Fruit fly (Drosophila melanogaster) whole organism, embryonic: ENCODE measurements around the gene sosie.

Experiments used
- Ada2b ChIP-seq: fragments of 200-800 bp; sonication (Bioruptor generic); IDR thresholded peaks from 2 replicates; pipeline ENCODE4 v1.3.6; 2022; ENCODE audit warnings: missing biosample characterization, missing genetic modification characterization
- Atf6 ChIP-seq: fragments of 200-800 bp; sonication (Bioruptor generic); IDR thresholded peaks from 2 replicates; pipeline ENCODE4 v1.3.6; 2022; ENCODE audit warnings: missing biosample characterization, missing genetic modification characterization
- BtbVII ChIP-seq: fragments of 200-800 bp; sonication (Bioruptor generic); optimal IDR thresholded peaks from 3 replicates; lab custom pipeline; 2017; ENCODE audit warnings: missing biosample characterization, mild to moderate bottlenecking, missing genetic modification characterization
- CG10366 ChIP-seq: fragments of 200-800 bp; sonication (Bioruptor generic); IDR thresholded peaks from 2 replicates; pipeline ENCODE4 v1.3.6; 2022; ENCODE audit warnings: missing biosample characterization, missing genetic modification characterization
- CG12104 ChIP-seq: fragments of 200-800 bp; sonication (Bioruptor generic); optimal IDR thresholded peaks from 3 replicates; lab custom pipeline; 2016; ENCODE audit warnings: missing biosample characterization, missing genetic modification characterization
- CG12744 ChIP-seq: fragments of 200-800 bp; sonication (Bioruptor generic); optimal IDR thresholded peaks from 2 replicates; lab custom pipeline; 2016; ENCODE audit warnings: missing biosample characterization, missing genetic modification characterization
- CG13894 ChIP-seq: fragments of 200-800 bp; sonication (Bioruptor generic); optimal IDR thresholded peaks from 3 replicates; lab custom pipeline; 2018; ENCODE audit warnings: missing biosample characterization, mild to moderate bottlenecking, missing genetic modification characterization, moderate library complexity
- CG1529 ChIP-seq: fragments of 200-800 bp; sonication (Bioruptor generic); optimal IDR thresholded peaks from 3 replicates; lab custom pipeline; 2018; ENCODE audit warnings: missing biosample characterization, missing genetic modification characterization
- CG15479 ChIP-seq: fragments of 200-800 bp; sonication (Bioruptor generic); optimal IDR thresholded peaks from 3 replicates; lab custom pipeline; 2019; ENCODE audit warnings: missing biosample characterization, mild to moderate bottlenecking, missing genetic modification characterization, moderate library complexity
- CG17359 ChIP-seq: fragments of 200-800 bp; sonication (Bioruptor generic); optimal IDR thresholded peaks from 3 replicates; lab custom pipeline; 2018; ENCODE audit warnings: missing biosample characterization, mild to moderate bottlenecking, missing genetic modification characterization, moderate library complexity
- CG18599 ChIP-seq: fragments of 200-800 bp; sonication (Bioruptor generic); optimal IDR thresholded peaks from 3 replicates; lab custom pipeline; 2017; ENCODE audit warnings: missing biosample characterization, missing genetic modification characterization, mild to moderate bottlenecking, moderate library complexity, missing genetic modification reagents
- CG32532 ChIP-seq: fragments of 200-800 bp; sonication (Bioruptor generic); IDR thresholded peaks from 2 replicates; pipeline ENCODE4 v1.3.6; 2022; ENCODE audit warnings: missing biosample characterization, missing genetic modification characterization
- CG33213 ChIP-seq: fragments of 200-800 bp; sonication (Bioruptor generic); optimal IDR thresholded peaks from 3 replicates; lab custom pipeline; 2016; ENCODE audit warnings: missing biosample characterization, missing genetic modification characterization
- CG6765 ChIP-seq: fragments of 200-800 bp; sonication (Bioruptor generic); optimal IDR thresholded peaks from 3 replicates; lab custom pipeline; 2017; ENCODE audit warnings: missing biosample characterization, mild to moderate bottlenecking, missing genetic modification characterization
- CG9797 ChIP-seq: fragments of 200-800 bp; sonication (Bioruptor generic); optimal IDR thresholded peaks from 3 replicates; lab custom pipeline; 2018; ENCODE audit warnings: missing biosample characterization, mild to moderate bottlenecking, missing genetic modification characterization
- Doc2 ChIP-seq: fragments of 200-800 bp; sonication (Bioruptor generic); IDR thresholded peaks from 2 replicates; pipeline ENCODE4 v1.3.6; 2022; ENCODE audit warnings: missing biosample characterization, missing genetic modification characterization
- E2f1 ChIP-seq: fragments of 200-800 bp; sonication (Bioruptor generic); IDR thresholded peaks from 2 replicates; pipeline ENCODE4 v1.3.6; 2022; ENCODE audit warnings: missing biosample characterization, missing genetic modification characterization
- Fer2 ChIP-seq: fragments of 200-800 bp; sonication (Bioruptor generic); optimal IDR thresholded peaks from 2 replicates; lab custom pipeline; 2018; ENCODE audit warnings: missing biosample characterization, mild to moderate bottlenecking, missing genetic modification characterization, moderate library complexity
- Gsc ChIP-seq: fragments of 200-800 bp; sonication (Bioruptor generic); IDR thresholded peaks from 2 replicates; pipeline ENCODE4 v1.3.6; 2022; ENCODE audit warnings: missing biosample characterization, missing genetic modification characterization
- Gug ChIP-seq: fragments of 200-800 bp; sonication (Bioruptor generic); IDR thresholded peaks from 4 replicates; pipeline ENCODE4 v1.3.6; 2022; ENCODE audit warnings: missing biosample characterization, missing genetic modification characterization
- HmgZ ChIP-seq: fragments of 200-800 bp; sonication (Bioruptor generic); optimal IDR thresholded peaks from 2 replicates; lab custom pipeline; 2018; ENCODE audit warnings: missing biosample characterization, mild to moderate bottlenecking, missing genetic modification characterization
- MTF-1 ChIP-seq: fragments of 200-800 bp; sonication (Bioruptor generic); optimal IDR thresholded peaks from 2 replicates; lab custom pipeline; 2018; ENCODE audit warnings: missing biosample characterization, mild to moderate bottlenecking, missing genetic modification characterization, borderline replicate concordance
- Nf-YC ChIP-seq: fragments of 200-800 bp; optimal IDR thresholded peaks from 3 replicates; lab custom pipeline; 2019; ENCODE audit warnings: missing biosample characterization, mild to moderate bottlenecking, missing genetic modification characterization, moderate library complexity
- Rfx ChIP-seq: fragments of 200-800 bp; sonication (Bioruptor generic); IDR thresholded peaks from 2 replicates; pipeline ENCODE4 v1.3.6; 2022; ENCODE audit warnings: missing biosample characterization, missing genetic modification characterization
- Sox100B ChIP-seq: fragments of 200-800 bp; sonication (Bioruptor generic); optimal IDR thresholded peaks from 3 replicates; lab custom pipeline; 2018; ENCODE audit warnings: missing biosample characterization, mild to moderate bottlenecking, missing genetic modification characterization
- Taf1 ChIP-seq: fragments of 200-800 bp; sonication (Bioruptor generic); IDR thresholded peaks from 2 replicates; pipeline ENCODE4 v1.3.6; 2022; ENCODE audit warnings: missing biosample characterization, missing genetic modification characterization
- Tbp ChIP-seq: fragments of >200 bp; optimal IDR thresholded peaks from 2 replicates; lab custom pipeline; 2018; ENCODE audit warnings: missing biosample characterization, missing genetic modification characterization
- Xbp1 ChIP-seq: fragments of 200-800 bp; sonication (Bioruptor generic); optimal IDR thresholded peaks from 3 replicates; lab custom pipeline; 2016; ENCODE audit warnings: missing biosample characterization, mild to moderate bottlenecking, missing genetic modification characterization
- ab ChIP-seq: fragments of 200-800 bp; sonication (Bioruptor generic); optimal IDR thresholded peaks from 2 replicates; lab custom pipeline; 2016; ENCODE audit warnings: missing biosample characterization, missing genetic modification characterization
- ac ChIP-seq: fragments of 200-800 bp; sonication (Bioruptor generic); optimal IDR thresholded peaks from 3 replicates; lab custom pipeline; 2017; ENCODE audit warnings: missing biosample characterization, mild to moderate bottlenecking, missing genetic modification characterization
- ara ChIP-seq: fragments of 200-800 bp; sonication (Bioruptor generic); IDR thresholded peaks from 2 replicates; pipeline ENCODE4 v1.3.6; 2022; ENCODE audit warnings: missing biosample characterization, missing genetic modification characterization
- bab2 ChIP-seq: fragments of 200-800 bp; sonication (Bioruptor generic); optimal IDR thresholded peaks from 2 replicates; lab custom pipeline; 2016; ENCODE audit warnings: missing biosample characterization, missing genetic modification characterization
- cas ChIP-seq: fragments of 200-800 bp; sonication (Bioruptor generic); IDR thresholded peaks from 2 replicates; pipeline ENCODE4 v1.3.6; 2022; ENCODE audit warnings: missing biosample characterization, missing genetic modification characterization
- corto ChIP-seq: fragments of 200-800 bp; sonication (Bioruptor generic); optimal IDR thresholded peaks from 2 replicates; lab custom pipeline; 2016; ENCODE audit warnings: missing biosample characterization, mild to moderate bottlenecking, missing genetic modification characterization, moderate library complexity
- dan ChIP-seq: fragments of 200-800 bp; sonication (Bioruptor generic); IDR thresholded peaks from 2 replicates; pipeline ENCODE4 v1.3.6; 2022; ENCODE audit warnings: missing biosample characterization, missing genetic modification characterization
- dmrt11E ChIP-seq: fragments of 200-800 bp; sonication (Bioruptor generic); optimal IDR thresholded peaks from 3 replicates; lab custom pipeline; 2018; ENCODE audit warnings: missing biosample characterization, mild to moderate bottlenecking, missing genetic modification characterization, moderate library complexity
- dysf ChIP-seq: fragments of 200-800 bp; sonication (Bioruptor generic); IDR thresholded peaks from 3 replicates; pipeline ENCODE4 v1.3.6; 2022; ENCODE audit warnings: missing biosample characterization, missing genetic modification characterization
- en ChIP-seq: fragments of 200-800 bp; sonication (Bioruptor generic); optimal IDR thresholded peaks from 2 replicates; lab custom pipeline; 2016; ENCODE audit warnings: missing biosample characterization, missing genetic modification characterization
- gro ChIP-seq: fragments of 200-800 bp; sonication (Bioruptor generic); optimal IDR thresholded peaks from 2 replicates; lab custom pipeline; 2016; ENCODE audit warnings: missing biosample characterization, missing genetic modification characterization
- jigr1 ChIP-seq: fragments of 200-800 bp; sonication (Bioruptor generic); IDR thresholded peaks from 3 replicates; pipeline ENCODE4 v1.3.6; 2022; ENCODE audit warnings: missing biosample characterization, missing genetic modification characterization
- p53 ChIP-seq: fragments of 200-800 bp; sonication (Bioruptor generic); optimal IDR thresholded peaks from 2 replicates; lab custom pipeline; 2016; ENCODE audit warnings: missing biosample characterization, missing genetic modification characterization
- ranshi ChIP-seq: fragments of 200-800 bp; sonication (Bioruptor generic); IDR thresholded peaks from 2 replicates; pipeline ENCODE4 v1.3.6; 2022; ENCODE audit warnings: missing biosample characterization, missing genetic modification characterization
- scrt ChIP-seq: fragments of 200-800 bp; sonication (Bioruptor generic); optimal IDR thresholded peaks from 2 replicates; lab custom pipeline; 2018; ENCODE audit warnings: missing biosample characterization, mild to moderate bottlenecking, missing genetic modification characterization, moderate library complexity
- seq ChIP-seq: fragments of 200-800 bp; sonication (Bioruptor generic); IDR thresholded peaks from 2 replicates; pipeline ENCODE4 v1.3.6; 2022; ENCODE audit warnings: missing biosample characterization, missing genetic modification characterization
- shn ChIP-seq: fragments of 200-800 bp; sonication (Bioruptor generic); optimal IDR thresholded peaks from 3 replicates; lab custom pipeline; 2016; ENCODE audit warnings: missing biosample characterization, missing genetic modification characterization
- slbo ChIP-seq: fragments of 200-800 bp; sonication (Bioruptor generic); IDR thresholded peaks from 2 replicates; pipeline ENCODE4 v1.3.6; 2022; ENCODE audit warnings: missing biosample characterization, missing genetic modification characterization
- tgo ChIP-seq: fragments of 200-800 bp; sonication (Bioruptor generic); IDR thresholded peaks from 3 replicates; pipeline ENCODE4 v1.3.6; 2022; ENCODE audit warnings: missing biosample characterization, missing genetic modification characterization
- tna ChIP-seq: fragments of 200-800 bp; sonication (Bioruptor generic); IDR thresholded peaks from 2 replicates; pipeline ENCODE4 v1.3.6; 2022; ENCODE audit warnings: missing biosample characterization, missing genetic modification characterization; ENCODE audit not compliant: partially characterized antibody
- trem ChIP-seq: fragments of 200-800 bp; optimal IDR thresholded peaks from 3 replicates; lab custom pipeline; 2019; ENCODE audit warnings: missing biosample characterization, mild to moderate bottlenecking, missing genetic modification characterization, moderate library complexity
- tup ChIP-seq: fragments of 200-800 bp; sonication (Bioruptor generic); optimal IDR thresholded peaks from 2 replicates; lab custom pipeline; 2016; ENCODE audit warnings: missing biosample characterization, mild to moderate bottlenecking, missing genetic modification characterization, moderate library complexity
- unpg ChIP-seq: fragments of 200-800 bp; sonication (Bioruptor generic); optimal IDR thresholded peaks from 3 replicates; lab custom pipeline; 2018; ENCODE audit warnings: missing biosample characterization, mild to moderate bottlenecking, missing genetic modification characterization, moderate library complexity

Gene sosie

DNA sequence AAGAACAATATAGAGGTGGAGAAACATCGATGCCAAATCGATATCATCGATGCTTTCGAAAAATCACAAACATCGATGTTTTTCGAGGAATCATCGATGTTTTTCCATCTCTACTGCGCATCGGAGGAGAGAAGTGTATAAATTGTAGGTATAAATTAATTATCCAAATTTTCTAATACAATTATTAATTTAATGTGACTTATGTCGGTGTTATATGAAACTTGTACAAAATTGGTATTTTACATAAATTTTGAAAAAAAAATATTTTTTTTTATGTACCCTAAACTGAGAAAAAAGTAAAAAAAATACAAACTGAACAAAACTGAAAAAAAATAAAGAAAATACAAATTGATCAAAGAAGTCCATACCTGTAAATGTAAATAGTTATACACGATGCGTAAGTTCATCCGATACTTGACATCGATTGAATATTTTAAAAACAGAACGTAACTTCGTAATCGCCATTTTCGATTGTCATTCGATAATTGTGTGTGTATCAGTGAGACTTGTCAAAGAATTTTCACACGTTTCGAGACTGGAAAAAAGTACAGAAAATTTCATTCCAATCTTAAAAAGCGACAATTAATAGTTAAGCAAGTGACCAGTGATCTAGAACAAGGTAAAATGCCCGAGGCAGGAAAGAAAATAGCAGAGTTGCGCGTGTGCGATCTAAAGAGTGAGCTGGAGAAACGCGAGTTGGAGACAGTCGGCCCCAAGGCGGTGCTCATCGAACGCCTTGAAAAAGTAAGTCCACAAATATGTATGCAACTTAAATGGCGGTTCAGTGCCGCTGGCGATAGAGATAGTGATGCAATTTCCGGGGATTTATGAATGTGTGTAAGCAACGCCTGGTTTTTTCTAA, 16.5 kb upstream of the sosie start, which contains the start of the genes CG5808 and Saf-B (continued):
- no peak for TF ChIP-seq en
- no peak for TF ChIP-seq corto (GFP tag; lab: Kevin White, UChicago)
- no peak for TF ChIP-seq Gsc (GFP tag; lab: Robert Waterston, UW)
- peak; percentile 36 for TF ChIP-seq CG32532 (GFP tag; lab: Robert Waterston, UW)
- no peak for TF ChIP-seq CG13894 (tag; lab: Kevin White, UChicago)
- no peak for TF ChIP-seq ara
- TF ChIP-seq CG12104 = peak; percentile 74
- no peak for TF ChIP-seq CG15479 (GFP tag; lab: Kevin White, UChicago)
- TF ChIP-seq Sox100B (GFP tag; lab: Kevin White, UChicago) = no peak
- TF ChIP-seq CG17359 (tag; lab: Kevin White, UChicago) = no peak
- peak; percentile 59 for TF ChIP-seq E2f1 (GFP tag; lab: Robert Waterston, UW)
- no peak for TF ChIP-seq Taf1 (GFP tag; lab: Robert Waterston, UW)
- TF ChIP-seq dysf (GFP tag; lab: Robert Waterston, UW) = peak; percentile 50; the same call in 2 of the 3 replicates
- no peak for TF ChIP-seq Doc2 (GFP tag; lab: Robert Waterston, UW)
- TF ChIP-seq scrt (GFP tag; lab: Kevin White, UChicago) = no peak
- TF ChIP-seq dmrt11E (tag; lab: Kevin White, UChicago) = peak; percentile 29
- peak; percentile 68 for TF ChIP-seq trem
- no peak for TF ChIP-seq ab (GFP tag; lab: Kevin White, UChicago)
- no peak for TF ChIP-seq CG10366
- no peak for TF ChIP-seq ac (GFP tag; lab: Kevin White, UChicago)
- no peak for TF ChIP-seq Ada2b (GFP tag; lab: Robert Waterston, UW)
- no peak for TF ChIP-seq Atf6 (GFP tag; lab: Robert Waterston, UW)
- TF ChIP-seq seq (GFP tag; lab: Robert Waterston, UW) = no peak; the same call in 1 of the 2 replicates
- no peak for TF ChIP-seq shn (GFP tag; lab: Kevin White, UChicago)
- peak; percentile 60 for TF ChIP-seq slbo (GFP tag; lab: Robert Waterston, UW)
- TF ChIP-seq jigr1 = no peak
- TF ChIP-seq Xbp1 (GFP tag; lab: Kevin White, UChicago) = peak; percentile 39
- no peak for TF ChIP-seq MTF-1
- TF ChIP-seq p53 (GFP tag; lab: Kevin White, UChicago) = no peak
- no peak for TF ChIP-seq Nf-YC (tag; lab: Kevin White, UChicago)
- TF ChIP-seq Tbp (GFP tag; lab: Kevin White, UChicago) = no peak
- no peak for TF ChIP-seq cas (GFP tag; lab: Robert Waterston, UW)
- TF ChIP-seq CG12744 (GFP tag; lab: Kevin White, UChicago) = no peak
- peak; percentile 63 for TF ChIP-seq tgo (GFP tag; lab: Robert Waterston, UW)
- TF ChIP-seq unpg = no peak
- no peak for TF ChIP-seq gro (GFP tag; lab: Kevin White, UChicago)
- no peak for TF ChIP-seq tup (GFP tag; lab: Kevin White, UChicago)
- TF ChIP-seq BtbVII (GFP tag; lab: Kevin White, UChicago) = no peak
- TF ChIP-seq tna = peak; percentile 83
- peak; percentile 53; the same call in 1 of the 2 replicates for TF ChIP-seq Rfx (GFP tag; lab: Robert Waterston, UW)
- TF ChIP-seq bab2 (GFP tag; lab: Kevin White, UChicago) = no peak
- no peak for TF ChIP-seq Gug (GFP tag; lab: Robert Waterston, UW)
- no peak for TF ChIP-seq CG18599 (GFP tag; lab: Kevin White, UChicago)
- no peak for TF ChIP-seq CG6765 (GFP tag; lab: Kevin White, UChicago)
- TF ChIP-seq HmgZ (tag; lab: Kevin White, UChicago) = no peak
- TF ChIP-seq ranshi = no peak
- no peak for TF ChIP-seq CG33213 (GFP tag; lab: Kevin White, UChicago)
- TF ChIP-seq CG1529 (GFP tag; lab: Kevin White, UChicago) = no peak
- TF ChIP-seq dan (GFP tag; lab: Robert Waterston, UW) = no peak
- TF ChIP-seq Fer2 (tag; lab: Kevin White, UChicago) = no peak
- TF ChIP-seq CG9797 (GFP tag; lab: Kevin White, UChicago) = no peak
